Fruit fly (Drosophila melanogaster) Kc167 (cell line): Measurements from ENCODE around the gene CG10669.

Experiments
- insv ChIP-seq: fragments of >200 bp; optimal IDR thresholded peaks from 3 replicates; lab custom pipeline; 2018; ENCODE audit warnings: missing external identifiers
- psq ChIP-seq: fragments of >200 bp; optimal IDR thresholded peaks from 2 replicates; lab custom pipeline; 2017; ENCODE audit warnings: missing external identifiers

- TF ChIP-seq psq (lab: Kevin White, UChicago) (no peak), insv (lab: Kevin White, UChicago) (no peak)
Observed at dm6 chr3R:25384206-25384605, 49.2 kb upstream of the CG10669 start.
